Worm (Caenorhabditis elegans): Measurements from ENCODE around the gene C25H3.7.

DNA sequence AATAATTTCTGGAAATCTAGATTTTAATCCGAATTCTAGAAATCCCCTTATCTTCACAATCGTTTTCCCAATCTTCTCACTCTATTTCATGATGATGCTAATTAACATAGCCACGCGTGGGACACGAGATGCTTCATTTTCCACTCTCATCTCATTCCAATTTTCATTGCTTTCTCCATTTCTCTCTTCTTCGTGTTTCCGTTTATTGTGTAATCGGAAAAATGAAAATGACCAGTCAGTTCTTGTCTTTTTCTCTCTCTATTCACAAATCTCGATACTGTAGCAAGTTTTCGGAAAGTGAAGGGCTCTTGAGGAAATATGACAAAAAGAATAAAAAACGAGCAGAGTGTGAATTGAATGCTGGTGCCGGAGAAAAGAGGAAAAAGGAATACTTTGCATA lies 35.7 kb upstream of the C25H3.7 start:
- TF ChIP-seq ceh-24 (tag; optimal IDR thresholded peaks at IDR 0.05) (no peak), pha-4 (tag; optimal IDR thresholded peaks at IDR 0.05) (no peak), nfya-1 (tag; optimal IDR thresholded peaks at IDR 0.05) (no peak), eyg-1 (tag; optimal IDR thresholded peaks at IDR 0.05) (no peak), pqm-1 (tag; optimal IDR thresholded peaks at IDR 0.05) (no peak), pag-3 (tag; optimal IDR thresholded peaks at IDR 0.05; ENCODE audit: borderline replicate concordance) (no peak), tbx-2 (tag; optimal IDR thresholded peaks at IDR 0.05) (no peak), K02D7.2 (tag; optimal IDR thresholded peaks at IDR 0.05) (no peak), sox-4 (tag; optimal IDR thresholded peaks at IDR 0.05) (no peak), tbx-7 (tag; optimal IDR thresholded peaks at IDR 0.05) (no peak), ceh-19 (GFP tag; optimal IDR thresholded peaks at IDR 0.05) (no peak), syd-9 (tag; optimal IDR thresholded peaks at IDR 0.05) (no peak), ceh-9 (tag; optimal IDR thresholded peaks at IDR 0.05) (no peak)
